Worm (Caenorhabditis elegans): ENCODE results near the gene F09B12.5.

ce11 chrX:15057900-15058299 lies 26.6 kb upstream of the F09B12.5 start:
- no peak for TF ChIP-seq flt-1 (GFP tag; IDR thresholded peaks at IDR 0.05)
- TF ChIP-seq cog-1 (tag; optimal IDR thresholded peaks at IDR 0.05): no peak
- no peak for TF ChIP-seq T22C8.4 (GFP tag; IDR thresholded peaks at IDR 0.05)
- TF ChIP-seq ztf-29 (GFP tag; IDR thresholded peaks at IDR 0.05): no peak
- TF ChIP-seq med-1 (GFP tag; optimal IDR thresholded peaks at IDR 0.05; ENCODE audit: insufficient read depth): no peak
- no peak for TF ChIP-seq ztf-23 (GFP tag; IDR thresholded peaks at IDR 0.05)
